Worm (Caenorhabditis elegans): Measurements from ENCODE around the gene gcl-1.

The gcl-1 gene

ce11 chrIV:13369120-13369842 is 43.4 kb downstream of the gcl-1 start, which contains the start of gene agt-1 (continued):
- TF ChIP-seq daf-19 (GFP tag; conservative IDR thresholded peaks at IDR 0.05), result no peak
- TF ChIP-seq aha-1 (tag), result peak; percentile 28
- TF ChIP-seq hlh-11 (tag; optimal IDR thresholded peaks at IDR 0.05), result no peak
- TF ChIP-seq fos-1 (tag; optimal IDR thresholded peaks at IDR 0.05), result no peak
- no peak for TF ChIP-seq T26A8.4 (GFP tag; IDR thresholded peaks at IDR 0.05)

ce11 chrIV:13364869-13365268 is 47.8 kb downstream of the gcl-1 start, which contains the start of gene srsx-25:
TSS of gene srsx-25 (plus strand) at chrIV:13365169.
- TF ChIP-seq daf-12 (tag; optimal IDR thresholded peaks at IDR 0.05) (no peak), aha-1 (tag) (peak; percentile 79)

DNA sequence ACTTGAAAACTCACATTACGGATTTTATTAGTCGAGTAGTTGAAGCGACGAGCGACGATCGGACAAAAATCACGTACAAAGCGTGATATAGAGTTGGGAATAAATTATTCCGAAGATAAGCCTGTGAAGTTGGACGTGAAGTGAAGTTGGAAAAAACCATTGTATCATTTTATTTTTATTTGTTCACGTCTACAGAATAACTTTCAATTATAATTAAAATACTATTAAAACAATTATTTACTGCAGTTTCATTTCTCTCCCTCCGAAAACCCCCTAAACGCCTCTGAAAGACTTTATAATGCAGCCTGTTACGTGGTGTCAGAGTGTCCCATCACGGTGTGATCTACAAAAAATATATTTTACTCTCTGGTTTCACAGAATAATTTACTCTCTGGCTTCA is 52.6 kb downstream of the gcl-1 start, which contains the start of gene Y62E10A.3:
Y62E10A.3 (minus strand) TSS at position 101 of the 400 bp plus-strand sequence.
- TF ChIP-seq R02D3.7 (tag; optimal IDR thresholded peaks at IDR 0.05) (no peak), daf-12 (tag; optimal IDR thresholded peaks at IDR 0.05) (no peak), fkh-10 (GFP tag; optimal IDR thresholded peaks at IDR 0.05) (no peak), hlh-30 (tag; optimal IDR thresholded peaks at IDR 0.05; ENCODE audit: insufficient read depth) (no peak), dmd-6 (GFP tag; IDR thresholded peaks at IDR 0.05) (no peak), snpc-4 (tag; optimal IDR thresholded peaks at IDR 0.05) (no peak), lin-1 (GFP tag; IDR thresholded peaks at IDR 0.05) (no peak), spr-3 (GFP tag; optimal IDR thresholded peaks at IDR 0.05) (no peak)

DNA sequence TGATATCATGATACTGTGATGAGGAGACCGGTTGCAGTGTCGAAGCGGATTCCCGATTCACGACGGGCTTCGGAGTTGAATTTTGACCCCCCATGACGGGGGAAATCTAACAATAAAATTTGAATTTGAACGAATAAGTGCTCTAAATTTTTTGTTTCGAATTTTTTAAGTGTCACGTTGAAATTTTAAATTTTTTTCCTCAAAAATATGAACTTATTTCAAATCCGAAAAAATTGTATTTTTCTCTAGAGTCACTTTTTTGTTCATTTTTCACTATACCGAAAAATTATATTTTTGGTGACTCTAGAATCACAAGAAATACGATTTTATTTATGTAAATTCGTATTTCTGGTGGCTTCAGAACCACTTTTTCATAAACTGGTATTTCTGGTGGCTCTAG is 54.2 kb downstream of the gcl-1 start, which contains the start of gene W02A2.8:
W02A2.8 (minus strand) TSS at position 101 of the 400 bp plus-strand sequence.
- TF ChIP-seq nhr-10 (tag; optimal IDR thresholded peaks at IDR 0.05) (no peak), ZK337.2 (GFP tag; IDR thresholded peaks at IDR 0.05) (0 out of 2 replicates have a peak, but pooled peaks have one; percentile 11), zip-2 (tag; optimal IDR thresholded peaks at IDR 0.05) (no peak), Y75B8A.6 (GFP tag; IDR thresholded peaks at IDR 0.05) (no peak), unc-39 (tag; optimal IDR thresholded peaks at IDR 0.05) (no peak)

Data from whole organism, L4 larva.